Worm (Caenorhabditis elegans) whole organism, L3 larva: Measurements from ENCODE around the gene F25E5.9.

Experiments
- aly-2 ChIP-seq: fragments of 150-350 bp; optimal IDR thresholded peaks from 2 replicates; lab custom pipeline; 2014; ENCODE audit warnings: missing biosample characterization, missing genetic modification characterization
- ceh-82 ChIP-seq: fragments of 150-350 bp; optimal IDR thresholded peaks from 2 replicates; lab custom pipeline; 2014; ENCODE audit warnings: missing biosample characterization, missing genetic modification characterization
- elt-1 ChIP-seq: fragments of 150-350 bp; optimal IDR thresholded peaks from 2 replicates; lab custom pipeline; 2014; ENCODE audit warnings: missing biosample characterization, missing genetic modification characterization
- elt-2 ChIP-seq: sonication (generic microtip); optimal IDR thresholded peaks from 2 replicates; lab custom pipeline; 2016; ENCODE audit warnings: missing genetic modification reagents, mild to moderate bottlenecking, missing genetic modification characterization, missing compliant biosample characterization
- nhr-237 ChIP-seq: fragments of 150-350 bp; optimal IDR thresholded peaks from 2 replicates; lab custom pipeline; 2014; ENCODE audit warnings: missing biosample characterization, missing genetic modification characterization
- nhr-25 ChIP-seq: sonication (generic microtip); optimal IDR thresholded peaks from 2 replicates; lab custom pipeline; 2017; ENCODE audit warnings: missing biosample characterization, missing genetic modification characterization

- no peak for TF ChIP-seq elt-1 (tag; lab: Kevin White, UChicago)
- TF ChIP-seq nhr-25, result no peak
- no peak for TF ChIP-seq nhr-237 (tag; lab: Kevin White, UChicago)
- TF ChIP-seq ceh-82 (tag; lab: Kevin White, UChicago), result no peak
- TF ChIP-seq aly-2 (tag; lab: Kevin White, UChicago), result no peak
- TF ChIP-seq elt-2, result no peak
These were observed 13.7 kb upstream of the F25E5.9 start, which contains the start of gene try-11 for ce11 chrV:7451421-7451820.
